Fruit fly (Drosophila melanogaster) whole organism, embryonic: ENCODE data around the gene gish.

Source experiments
- Aef1 ChIP-seq: fragments of 200-800 bp; sonication (Bioruptor generic); IDR thresholded peaks from 3 replicates; pipeline ENCODE4 v1.3.6; 2022; ENCODE audit warnings: missing biosample characterization, missing genetic modification characterization
- Atf3 ChIP-seq: fragments of 200-800 bp; sonication (Bioruptor generic); optimal IDR thresholded peaks from 3 replicates; lab custom pipeline; 2016; ENCODE audit warnings: missing biosample characterization, missing genetic modification characterization
- Bgb ChIP-seq: fragments of 200-800 bp; sonication (Bioruptor generic); IDR thresholded peaks from 2 replicates; pipeline ENCODE4 v1.3.6; 2022; ENCODE audit warnings: missing biosample characterization, missing genetic modification characterization; ENCODE audit not compliant: partially characterized antibody
- CG10979 ChIP-seq: fragments of 200-800 bp; sonication (Bioruptor generic); optimal IDR thresholded peaks from 2 replicates; lab custom pipeline; 2018; ENCODE audit warnings: missing biosample characterization, mild to moderate bottlenecking, missing genetic modification characterization, moderate library complexity
- CG11696 ChIP-seq: fragments of 200-800 bp; sonication (Bioruptor generic); IDR thresholded peaks from 2 replicates; pipeline ENCODE4 v1.3.6; 2022; ENCODE audit warnings: missing biosample characterization, missing genetic modification characterization
- CG12236 ChIP-seq: fragments of 200-800 bp; sonication (Bioruptor generic); optimal IDR thresholded peaks from 2 replicates; lab custom pipeline; 2016; ENCODE audit warnings: missing biosample characterization, missing genetic modification characterization
- CG14441 ChIP-seq: fragments of 200-800 bp; sonication (Bioruptor generic); IDR thresholded peaks from 2 replicates; pipeline ENCODE4 v1.3.6; 2022; ENCODE audit warnings: missing biosample characterization, missing genetic modification characterization
- CG15514 ChIP-seq: fragments of 200-800 bp; sonication (Bioruptor generic); optimal IDR thresholded peaks from 3 replicates; lab custom pipeline; 2017; ENCODE audit warnings: missing biosample characterization, missing genetic modification characterization, mild to moderate bottlenecking, moderate library complexity, missing genetic modification reagents
- CG17829 ChIP-seq: fragments of 200-800 bp; optimal IDR thresholded peaks from 2 replicates; lab custom pipeline; 2019; ENCODE audit warnings: missing biosample characterization, mild to moderate bottlenecking, missing genetic modification characterization, moderate library complexity
- CG18764 ChIP-seq: fragments of 200-800 bp; sonication (Bioruptor generic); optimal IDR thresholded peaks from 3 replicates; lab custom pipeline; 2016; ENCODE audit warnings: missing biosample characterization, missing genetic modification characterization
- CG2120 ChIP-seq: fragments of 200-800 bp; sonication (Bioruptor generic); optimal IDR thresholded peaks from 3 replicates; lab custom pipeline; 2016; ENCODE audit warnings: missing biosample characterization, missing genetic modification characterization
- CG2129 ChIP-seq: fragments of 200-800 bp; sonication (Bioruptor generic); IDR thresholded peaks from 2 replicates; pipeline ENCODE4 v1.3.6; 2022; ENCODE audit warnings: missing biosample characterization, missing genetic modification characterization; ENCODE audit not compliant: partially characterized antibody
- CG31365 ChIP-seq: fragments of 200-800 bp; sonication (Bioruptor generic); optimal IDR thresholded peaks from 2 replicates; lab custom pipeline; 2018; ENCODE audit warnings: missing biosample characterization, mild to moderate bottlenecking, missing genetic modification characterization
- CG31441 ChIP-seq: fragments of 200-800 bp; sonication (Bioruptor generic); IDR thresholded peaks from 2 replicates; pipeline ENCODE4 v1.3.6; 2022; ENCODE audit warnings: missing biosample characterization, missing genetic modification characterization
- CG3163 ChIP-seq: fragments of 200-800 bp; sonication (Bioruptor generic); optimal IDR thresholded peaks from 3 replicates; lab custom pipeline; 2016; ENCODE audit warnings: missing biosample characterization, missing genetic modification characterization
- CG33557 ChIP-seq: fragments of 200-800 bp; sonication (Bioruptor generic); optimal IDR thresholded peaks from 2 replicates; lab custom pipeline; 2019; ENCODE audit warnings: missing biosample characterization, mild to moderate bottlenecking, missing genetic modification characterization, moderate library complexity
- CG4730 ChIP-seq: fragments of 200-800 bp; sonication (Bioruptor generic); IDR thresholded peaks from 2 replicates; pipeline ENCODE4 v1.3.6; 2022; ENCODE audit warnings: missing biosample characterization, missing genetic modification characterization
- CG4854 ChIP-seq: fragments of 200-800 bp; sonication (Bioruptor generic); optimal IDR thresholded peaks from 2 replicates; lab custom pipeline; 2016; ENCODE audit warnings: missing biosample characterization, missing genetic modification characterization, inconsistent platforms
- CG6272 ChIP-seq: fragments of 200-800 bp; sonication (Bioruptor generic); IDR thresholded peaks from 2 replicates; pipeline ENCODE4 v1.3.6; 2022; ENCODE audit warnings: missing biosample characterization, missing genetic modification characterization
- CG7839 ChIP-seq: fragments of 200-800 bp; sonication (Bioruptor generic); optimal IDR thresholded peaks from 3 replicates; lab custom pipeline; 2018; ENCODE audit warnings: missing biosample characterization, mild to moderate bottlenecking, missing genetic modification characterization, moderate library complexity
- CkIIα-i1 ChIP-seq: fragments of 200-800 bp; sonication (Bioruptor generic); IDR thresholded peaks from 2 replicates; pipeline ENCODE4 v1.3.6; 2022; ENCODE audit warnings: missing biosample characterization, missing genetic modification characterization
- Dp ChIP-seq: fragments of 200-800 bp; sonication (Bioruptor generic); optimal IDR thresholded peaks from 2 replicates; lab custom pipeline; 2018; ENCODE audit warnings: missing biosample characterization, mild to moderate bottlenecking, missing genetic modification characterization, moderate library complexity
- E2f2 ChIP-seq: fragments of 200-800 bp; sonication (Bioruptor generic); IDR thresholded peaks from 2 replicates; pipeline ENCODE4 v1.3.6; 2022; ENCODE audit warnings: missing biosample characterization, missing genetic modification characterization
- Fer2 ChIP-seq: fragments of 200-800 bp; sonication (Bioruptor generic); optimal IDR thresholded peaks from 2 replicates; lab custom pipeline; 2018; ENCODE audit warnings: missing biosample characterization, mild to moderate bottlenecking, missing genetic modification characterization, moderate library complexity
- Med ChIP-seq: fragments of 200-800 bp; sonication (Bioruptor generic); peaks from one replicate; lab custom pipeline; 2016; ENCODE audit warnings: missing biosample characterization, missing genetic modification characterization, mild to moderate bottlenecking, inconsistent platforms, moderate library complexity
- Meics ChIP-seq: fragments of 200-800 bp; sonication (Bioruptor generic); optimal IDR thresholded peaks from 2 replicates; lab custom pipeline; 2017; ENCODE audit warnings: missing biosample characterization, mild to moderate bottlenecking, missing genetic modification characterization
- Sin3A ChIP-seq: fragments of >200 bp; optimal IDR thresholded peaks from 2 replicates; lab custom pipeline; 2018
- TFAM ChIP-seq: fragments of 200-800 bp; sonication (Bioruptor generic); optimal IDR thresholded peaks from 2 replicates; lab custom pipeline; 2017; ENCODE audit warnings: missing biosample characterization, missing genetic modification characterization, inconsistent platforms
- Tbp ChIP-seq: fragments of >200 bp; optimal IDR thresholded peaks from 2 replicates; lab custom pipeline; 2018; ENCODE audit warnings: missing biosample characterization, missing genetic modification characterization
- ab ChIP-seq: fragments of 200-800 bp; sonication (Bioruptor generic); optimal IDR thresholded peaks from 2 replicates; lab custom pipeline; 2016; ENCODE audit warnings: missing biosample characterization, missing genetic modification characterization
- abd-A ChIP-seq: fragments of 200-800 bp; sonication (Bioruptor generic); optimal IDR thresholded peaks from 3 replicates; lab custom pipeline; 2019; ENCODE audit warnings: missing biosample characterization, mild to moderate bottlenecking, missing genetic modification characterization, moderate library complexity
- bab2 ChIP-seq: fragments of 200-800 bp; sonication (Bioruptor generic); optimal IDR thresholded peaks from 2 replicates; lab custom pipeline; 2016; ENCODE audit warnings: missing biosample characterization, missing genetic modification characterization
- bigmax ChIP-seq: fragments of 200-800 bp; sonication (Bioruptor generic); optimal IDR thresholded peaks from 2 replicates; lab custom pipeline; 2018; ENCODE audit warnings: missing biosample characterization, mild to moderate bottlenecking, missing genetic modification characterization
- da ChIP-seq: fragments of 200-800 bp; sonication (Bioruptor generic); optimal IDR thresholded peaks from 2 replicates; lab custom pipeline; 2016; ENCODE audit warnings: missing biosample characterization, missing genetic modification characterization
- disco-r ChIP-seq: fragments of 200-800 bp; sonication (Bioruptor generic); optimal IDR thresholded peaks from 2 replicates; lab custom pipeline; 2016; ENCODE audit warnings: missing biosample characterization, missing genetic modification characterization
- dm ChIP-seq: fragments of 200-800 bp; sonication (Bioruptor generic); optimal IDR thresholded peaks from 3 replicates; lab custom pipeline; 2016; ENCODE audit warnings: missing biosample characterization, missing genetic modification characterization
- ems ChIP-seq: fragments of 200-800 bp; sonication (Bioruptor generic); optimal IDR thresholded peaks from 3 replicates; lab custom pipeline; 2016; ENCODE audit warnings: missing biosample characterization, missing genetic modification characterization
- grau ChIP-seq: fragments of 200-800 bp; optimal IDR thresholded peaks from 3 replicates; lab custom pipeline; 2019; ENCODE audit warnings: missing biosample characterization, mild to moderate bottlenecking, missing genetic modification characterization, moderate library complexity
- hb ChIP-seq: fragments of 200-800 bp; sonication (Bioruptor generic); IDR thresholded peaks from 3 replicates; pipeline ENCODE4 v1.3.6; 2022; ENCODE audit warnings: missing biosample characterization, missing genetic modification characterization; ENCODE audit not compliant: partially characterized antibody
- her ChIP-seq: fragments of 200-800 bp; sonication (Bioruptor generic); optimal IDR thresholded peaks from 2 replicates; lab custom pipeline; 2016; ENCODE audit warnings: missing biosample characterization, missing genetic modification characterization
- insv ChIP-seq, 2 experiments: fragments of 200-800 bp; sonication (Bioruptor generic); optimal IDR thresholded peaks; 3 replicates each; lab custom pipeline; 2016 to 2018; ENCODE audit warnings: missing biosample characterization in 2 of 2, missing genetic modification characterization in 2 of 2
- nmo ChIP-seq: fragments of 200-800 bp; sonication (Bioruptor generic); optimal IDR thresholded peaks from 2 replicates; lab custom pipeline; 2018; ENCODE audit warnings: missing biosample characterization, mild to moderate bottlenecking, missing genetic modification characterization, moderate library complexity
- org-1 ChIP-seq: fragments of 200-800 bp; sonication (Bioruptor generic); optimal IDR thresholded peaks from 2 replicates; lab custom pipeline; 2017; ENCODE audit warnings: missing biosample characterization, missing genetic modification characterization
- pb ChIP-seq: fragments of 200-800 bp; sonication (Bioruptor generic); optimal IDR thresholded peaks from 3 replicates; lab custom pipeline; 2016; ENCODE audit warnings: missing biosample characterization, missing genetic modification characterization
- psq ChIP-seq: fragments of 200-800 bp; sonication (Bioruptor generic); optimal IDR thresholded peaks from 2 replicates; lab custom pipeline; 2017; ENCODE audit warnings: missing biosample characterization, missing genetic modification characterization
- sim ChIP-seq: fragments of 200-800 bp; sonication (Bioruptor generic); IDR thresholded peaks from 2 replicates; pipeline ENCODE4 v1.3.6; 2022; ENCODE audit warnings: missing biosample characterization, missing genetic modification characterization
- slbo ChIP-seq: fragments of 200-800 bp; sonication (Bioruptor generic); IDR thresholded peaks from 2 replicates; pipeline ENCODE4 v1.3.6; 2022; ENCODE audit warnings: missing biosample characterization, missing genetic modification characterization
- stwl ChIP-seq: fragments of 200-800 bp; sonication (Bioruptor generic); optimal IDR thresholded peaks from 3 replicates; lab custom pipeline; 2018; ENCODE audit warnings: missing biosample characterization, mild to moderate bottlenecking, missing genetic modification characterization, moderate library complexity
- tna ChIP-seq: fragments of 200-800 bp; sonication (Bioruptor generic); IDR thresholded peaks from 2 replicates; pipeline ENCODE4 v1.3.6; 2022; ENCODE audit warnings: missing biosample characterization, missing genetic modification characterization; ENCODE audit not compliant: partially characterized antibody
- toy ChIP-seq: fragments of 200-800 bp; sonication (Bioruptor generic); IDR thresholded peaks from 2 replicates; pipeline ENCODE4 v1.3.6; 2022; ENCODE audit warnings: missing biosample characterization, missing genetic modification characterization
- trem ChIP-seq: fragments of 200-800 bp; optimal IDR thresholded peaks from 3 replicates; lab custom pipeline; 2019; ENCODE audit warnings: missing biosample characterization, mild to moderate bottlenecking, missing genetic modification characterization, moderate library complexity
- zf30C ChIP-seq: fragments of 200-800 bp; sonication (Bioruptor generic); optimal IDR thresholded peaks from 3 replicates; lab custom pipeline; 2018; ENCODE audit warnings: missing biosample characterization, mild to moderate bottlenecking, missing genetic modification characterization

gish gene

dm6 chr3R:16242461-16242934, 29.8 kb upstream of the gish start (continued):
- TF ChIP-seq insv (GFP tag; optimal IDR thresholded peaks at IDR 0.05; lab: Kevin White, UChicago) (peak in 1 of 2 experiments; percentile 79), zf30C (GFP tag; lab: Kevin White, UChicago) (peak; percentile 29), CG18764 (GFP tag; lab: Kevin White, UChicago) (no peak), CG11696 (GFP tag; lab: Robert Waterston, UW) (no peak), CG14441 (no peak), CG17829 (peak; percentile 71), TFAM (GFP tag; lab: Kevin White, UChicago) (no peak), CG6272 (GFP tag; lab: Robert Waterston, UW) (no peak), CG3163 (peak; percentile 42), CkIIα-i1 (no peak), Fer2 (tag; lab: Kevin White, UChicago) (no peak), CG10979 (tag; lab: Kevin White, UChicago) (peak; percentile 41), sim (GFP tag; lab: Robert Waterston, UW) (no peak), bab2 (GFP tag; lab: Kevin White, UChicago) (no peak), grau (tag; lab: Kevin White, UChicago) (peak; percentile 34), abd-A (tag; lab: Kevin White, UChicago) (peak; percentile 99), Aef1 (GFP tag; lab: Robert Waterston, UW) (no peak), trem (tag; lab: Kevin White, UChicago) (peak; percentile 50), CG4730 (no peak), Tbp (GFP tag; lab: Kevin White, UChicago) (no peak), disco-r (no peak), bigmax (GFP tag; lab: Kevin White, UChicago) (peak; percentile 21), tna (GFP tag; lab: Robert Waterston, UW) (no peak), her (GFP tag; lab: Kevin White, UChicago) (peak; percentile 67), psq (GFP tag; lab: Kevin White, UChicago) (peak; percentile 78), ab (GFP tag; lab: Kevin White, UChicago) (peak; percentile 48), Med (GFP tag; lab: Kevin White, UChicago) (peak; percentile 97), CG31441 (GFP tag; lab: Robert Waterston, UW) (no peak), dm (GFP tag; lab: Kevin White, UChicago) (peak; percentile 53), pb (GFP tag; lab: Kevin White, UChicago) (peak; percentile 57), Sin3A (lab: Kevin White, UChicago) (no peak), nmo (peak; percentile 41), Bgb (no peak), CG7839 (tag; lab: Kevin White, UChicago) (peak; percentile 44), CG2129 (GFP tag; lab: Robert Waterston, UW) (no peak), E2f2 (GFP tag; lab: Robert Waterston, UW) (no peak), org-1 (peak; percentile 21), Dp (GFP tag; lab: Kevin White, UChicago) (peak; percentile 49), CG33557 (GFP tag; lab: Kevin White, UChicago) (peak; percentile 27), Meics (GFP tag; lab: Kevin White, UChicago) (peak; percentile 44), CG31365 (tag; lab: Kevin White, UChicago) (peak; percentile 65), toy (GFP tag; lab: Robert Waterston, UW) (no peak), Atf3 (GFP tag; lab: Kevin White, UChicago) (no peak), da (GFP tag; lab: Kevin White, UChicago) (peak; percentile 47), hb (no peak), slbo (no peak), stwl (tag; lab: Kevin White, UChicago) (no peak), CG4854 (GFP tag; lab: Kevin White, UChicago) (no peak), ems (GFP tag; lab: Kevin White, UChicago) (no peak), CG2120 (no peak), CG12236 (GFP tag; lab: Kevin White, UChicago) (no peak), CG15514 (GFP tag; lab: Kevin White, UChicago) (peak; percentile 65)
